Worm (Caenorhabditis elegans) whole organism, early embryonic: ENCODE data around the gene dyf-13.

Experiments
- F13C5.2 ChIP-seq: sonication (generic microtip); optimal IDR thresholded peaks from 2 replicates; lab custom pipeline; 2017; ENCODE audit warnings: mild to moderate bottlenecking, missing genetic modification characterization, inconsistent platforms, missing compliant biosample characterization
- aly-1 ChIP-seq: sonication (generic microtip); optimal IDR thresholded peaks from 2 replicates; lab custom pipeline; 2016; ENCODE audit warnings: missing genetic modification characterization, missing compliant biosample characterization
- ama-1 ChIP-seq: fragments of 150-350 bp; optimal IDR thresholded peaks from 2 replicates; lab custom pipeline; 2014
- ceh-36 ChIP-seq: sonication (generic microtip); optimal IDR thresholded peaks from 2 replicates; lab custom pipeline; 2016; ENCODE audit warnings: missing genetic modification characterization, inconsistent platforms, missing compliant biosample characterization
- ets-7 ChIP-seq: sonication (generic microtip); optimal IDR thresholded peaks from 2 replicates; lab custom pipeline; 2016; ENCODE audit warnings: missing genotype, missing genetic modification characterization, missing compliant biosample characterization
- flt-1 ChIP-seq: fragments of 200-800 bp; sonication (Bioruptor generic); IDR thresholded peaks from 2 replicates; pipeline ENCODE4 v1.3.6; 2022; ENCODE audit warnings: missing genetic modification characterization, missing compliant biosample characterization
- hmbx-1 ChIP-seq: sonication (generic microtip); optimal IDR thresholded peaks from 2 replicates; lab custom pipeline; 2016; ENCODE audit warnings: mild to moderate bottlenecking, missing genetic modification characterization, missing compliant biosample characterization
- hmg-4 ChIP-seq: fragments of 200-800 bp; sonication (Bioruptor generic); optimal IDR thresholded peaks from 2 replicates; lab custom pipeline; 2018; ENCODE audit warnings: mild to moderate bottlenecking, missing genetic modification characterization, missing compliant biosample characterization
- hnd-1 ChIP-seq: sonication (generic microtip); optimal IDR thresholded peaks from 2 replicates; lab custom pipeline; 2016; ENCODE audit warnings: missing genetic modification characterization, missing compliant biosample characterization
- pes-1 ChIP-seq: fragments of 200-800 bp; sonication (Bioruptor generic); IDR thresholded peaks from 2 replicates; pipeline ENCODE4 v1.3.6; 2022; ENCODE audit warnings: missing genetic modification reagents, missing genetic modification characterization, missing compliant biosample characterization
- scrt-1 ChIP-seq: fragments of 200-800 bp; sonication (Bioruptor generic); IDR thresholded peaks from 2 replicates; pipeline ENCODE4 v1.3.6; 2022; ENCODE audit warnings: missing genetic modification characterization, missing compliant biosample characterization
- tbx-11 ChIP-seq: fragments of 200-800 bp; sonication (Bioruptor generic); IDR thresholded peaks from 2 replicates; pipeline ENCODE4 v1.3.6; 2022; ENCODE audit warnings: missing genetic modification characterization, missing compliant biosample characterization
- tbx-37 ChIP-seq: fragments of 200-800 bp; sonication (Bioruptor generic); conservative IDR thresholded peaks from 2 replicates; pipeline ENCODE4 v1.3.6; 2022; ENCODE audit warnings: missing genetic modification reagents, missing genetic modification characterization, missing compliant biosample characterization
- tra-4 ChIP-seq: sonication (generic microtip); optimal IDR thresholded peaks from 2 replicates; lab custom pipeline; 2017; ENCODE audit warnings: missing genetic modification characterization, missing compliant biosample characterization

- TF ChIP-seq hnd-1 (tag; lab: Kevin White, UChicago), result no peak
- no peak for TF ChIP-seq tbx-37
- no peak for TF ChIP-seq ceh-36 (tag; lab: Kevin White, UChicago)
- no peak for TF ChIP-seq ets-7 (tag; lab: Kevin White, UChicago)
- TF ChIP-seq flt-1, result no peak
- TF ChIP-seq ama-1 (lab: Kevin White, UChicago), result no peak
- TF ChIP-seq F13C5.2, result no peak
- no peak for TF ChIP-seq hmg-4 (GFP tag; lab: Kevin White, UChicago)
- TF ChIP-seq tra-4, result no peak
- no peak for TF ChIP-seq pes-1
- TF ChIP-seq tbx-11 (GFP tag; lab: Robert Waterston, UW), result no peak
- TF ChIP-seq aly-1 (tag; lab: Kevin White, UChicago), result no peak
- TF ChIP-seq scrt-1 (GFP tag; lab: Robert Waterston, UW), result no peak
- TF ChIP-seq hmbx-1 (tag; lab: Kevin White, UChicago), result no peak
Measured at ce11 chrII:7121762-7122292, 49.3 kb downstream of the dyf-13 start, which contains the start of gene F10E7.2.
